Worm (Caenorhabditis elegans) whole organism, L3 larva: ENCODE data around the gene H01G02.1.

Experiments
- R02D3.7 ChIP-seq: fragments of 150-350 bp; optimal IDR thresholded peaks from 2 replicates; lab custom pipeline; 2014; ENCODE audit warnings: missing biosample characterization, missing genetic modification characterization
- ceh-16 ChIP-seq: sonication (generic microtip); optimal IDR thresholded peaks from 2 replicates; lab custom pipeline; 2017; ENCODE audit warnings: missing biosample characterization, missing genetic modification characterization
- ceh-28 ChIP-seq: fragments of 150-350 bp; optimal IDR thresholded peaks from 2 replicates; lab custom pipeline; 2014; ENCODE audit warnings: missing biosample characterization, missing genetic modification reagents, missing genetic modification characterization
- ceh-82 ChIP-seq: fragments of 150-350 bp; optimal IDR thresholded peaks from 2 replicates; lab custom pipeline; 2014; ENCODE audit warnings: missing biosample characterization, missing genetic modification characterization
- daf-12 ChIP-seq: fragments of 150-350 bp; optimal IDR thresholded peaks from 2 replicates; lab custom pipeline; 2014; ENCODE audit warnings: missing biosample characterization, missing genetic modification reagents, missing genetic modification characterization
- egl-27 ChIP-seq: sonication (generic microtip); optimal IDR thresholded peaks from 4 replicates; lab custom pipeline; 2017; ENCODE audit warnings: missing biosample characterization, missing genetic modification reagents, missing genetic modification characterization
- egl-5 ChIP-seq: fragments of 150-350 bp; optimal IDR thresholded peaks from 2 replicates; lab custom pipeline; 2017; ENCODE audit warnings: missing biosample characterization, missing genetic modification reagents, missing genetic modification characterization, inconsistent platforms
- elt-1 ChIP-seq: fragments of 150-350 bp; optimal IDR thresholded peaks from 2 replicates; lab custom pipeline; 2014; ENCODE audit warnings: missing biosample characterization, missing genetic modification characterization
- elt-2 ChIP-seq: sonication (generic microtip); optimal IDR thresholded peaks from 2 replicates; lab custom pipeline; 2016; ENCODE audit warnings: missing genetic modification reagents, mild to moderate bottlenecking, missing genetic modification characterization, missing compliant biosample characterization
- elt-3 ChIP-seq, 3 experiments: fragments of 150-350 bp in 1 of 3; sonication (generic microtip) in 2 of 3; optimal IDR thresholded peaks; 2 replicates in 2 of 3; 4 replicates in 1 of 3; lab custom pipeline; 2014 to 2017; ENCODE audit warnings: missing biosample characterization in 3 of 3, missing genetic modification characterization in 3 of 3
- fkh-10 ChIP-seq: sonication (generic microtip); optimal IDR thresholded peaks from 2 replicates; lab custom pipeline; 2017; ENCODE audit warnings: missing biosample characterization, missing genetic modification reagents, missing genetic modification characterization
- fkh-2 ChIP-seq: fragments of 150-350 bp; optimal IDR thresholded peaks from 2 replicates; lab custom pipeline; 2014; ENCODE audit warnings: missing biosample characterization, missing genetic modification reagents, missing genetic modification characterization
- fos-1 ChIP-seq: fragments of 150-350 bp; optimal IDR thresholded peaks from 2 replicates; lab custom pipeline; 2014; ENCODE audit warnings: missing biosample characterization, missing genetic modification characterization
- hmg-11 ChIP-seq: sonication (generic microtip); optimal IDR thresholded peaks from 2 replicates; lab custom pipeline; 2016; ENCODE audit warnings: missing genetic modification characterization, missing compliant biosample characterization
- jun-1 ChIP-seq: fragments of 150-350 bp; optimal IDR thresholded peaks from 2 replicates; lab custom pipeline; 2014; ENCODE audit warnings: missing biosample characterization, missing genetic modification reagents, missing genetic modification characterization
- lin-15B ChIP-seq: fragments of 150-350 bp; optimal IDR thresholded peaks from 2 replicates; lab custom pipeline; 2014; ENCODE audit warnings: missing biosample characterization, missing genetic modification characterization
- lin-39 ChIP-seq: fragments of 150-350 bp; optimal IDR thresholded peaks from 2 replicates; lab custom pipeline; 2018; ENCODE audit warnings: missing biosample characterization, missing genetic modification reagents, missing genetic modification characterization
- mdl-1 ChIP-seq: fragments of 150-350 bp; optimal IDR thresholded peaks from 2 replicates; lab custom pipeline; 2014; ENCODE audit warnings: missing biosample characterization, missing genetic modification characterization
- mml-1 ChIP-seq: fragments of 150-350 bp; sonication (generic microtip); optimal IDR thresholded peaks from 3 replicates; lab custom pipeline; 2014; ENCODE audit warnings: missing biosample characterization, missing genetic modification characterization
- nfya-1 ChIP-seq: sonication (generic microtip); optimal IDR thresholded peaks from 2 replicates; lab custom pipeline; 2017; ENCODE audit warnings: missing genetic modification characterization, mild to moderate bottlenecking, missing compliant biosample characterization, antibody characterized with exemption, moderate library complexity; ENCODE audit not compliant: insufficient read depth
- nhr-23 ChIP-seq: fragments of 150-350 bp; optimal IDR thresholded peaks from 2 replicates; lab custom pipeline; 2014; ENCODE audit warnings: missing biosample characterization, missing genetic modification reagents, missing genetic modification characterization
- nhr-43 ChIP-seq: sonication (generic microtip); optimal IDR thresholded peaks from 2 replicates; lab custom pipeline; 2016; ENCODE audit warnings: mild to moderate bottlenecking, missing genetic modification characterization, missing compliant biosample characterization; ENCODE audit not compliant: poor library complexity, severe bottlenecking
- nhr-67 ChIP-seq: fragments of 150-350 bp; optimal IDR thresholded peaks from 2 replicates; lab custom pipeline; 2014; ENCODE audit warnings: missing biosample characterization, missing genetic modification characterization
- pha-4 ChIP-seq: fragments of 150-350 bp; optimal IDR thresholded peaks from 2 replicates; lab custom pipeline; 2014; ENCODE audit warnings: missing biosample characterization, missing genetic modification reagents, missing genetic modification characterization
- sea-2 ChIP-seq: fragments of 150-350 bp; sonication (generic microtip); optimal IDR thresholded peaks from 4 replicates; lab custom pipeline; 2014; ENCODE audit warnings: missing biosample characterization, missing genetic modification reagents, missing genetic modification characterization
- snpc-4 ChIP-seq: fragments of 150-350 bp; optimal IDR thresholded peaks from 2 replicates; lab custom pipeline; 2014; ENCODE audit warnings: missing biosample characterization, missing genetic modification characterization
- tbx-2 ChIP-seq: sonication (generic microtip); optimal IDR thresholded peaks from 2 replicates; lab custom pipeline; 2016; ENCODE audit warnings: mild to moderate bottlenecking, missing genetic modification characterization, missing compliant biosample characterization
- unc-39 ChIP-seq: sonication (generic microtip); optimal IDR thresholded peaks from 4 replicates; lab custom pipeline; 2017; ENCODE audit warnings: missing biosample characterization, missing genetic modification characterization
- unc-62 ChIP-seq: fragments of 150-350 bp; sonication (generic microtip); optimal IDR thresholded peaks from 4 replicates; lab custom pipeline; 2014; ENCODE audit warnings: missing biosample characterization, missing genetic modification reagents, missing genetic modification characterization
- zag-1 ChIP-seq: fragments of 150-350 bp; optimal IDR thresholded peaks from 2 replicates; lab custom pipeline; 2014; ENCODE audit warnings: missing biosample characterization, missing genetic modification characterization
- ztf-11 ChIP-seq: fragments of 150-350 bp; optimal IDR thresholded peaks from 2 replicates; lab custom pipeline; 2014; ENCODE audit warnings: missing biosample characterization, missing genetic modification characterization
- ztf-4 ChIP-seq: fragments of 150-350 bp; optimal IDR thresholded peaks from 2 replicates; lab custom pipeline; 2014; ENCODE audit warnings: missing biosample characterization, missing genetic modification characterization

The H01G02.1 gene

ce11 chrIV:11793170-11793569, 10.8 kb downstream of the H01G02.1 start:
- TF ChIP-seq snpc-4 (tag; lab: Kevin White, UChicago) (no peak), daf-12 (tag; lab: Kevin White, UChicago) (no peak), nfya-1 (peak; percentile 76), elt-3 (tag; optimal IDR thresholded peaks at IDR 0.05; lab: Kevin White, UChicago) (no peak), jun-1 (tag; lab: Kevin White, UChicago) (no peak), lin-39 (tag; lab: Kevin White, UChicago) (peak; percentile 67), tbx-2 (tag; lab: Kevin White, UChicago) (no peak), egl-5 (tag; lab: Kevin White, UChicago) (no peak), lin-15B (tag; lab: Kevin White, UChicago) (no peak), fkh-2 (no peak), fkh-10 (peak; percentile 32), ceh-82 (tag; lab: Kevin White, UChicago) (no peak), zag-1 (no peak), R02D3.7 (tag; lab: Kevin White, UChicago) (no peak), unc-62 (GFP tag; lab: Kevin White, UChicago) (no peak), hmg-11 (tag; lab: Kevin White, UChicago) (peak; percentile 16), nhr-23 (no peak), ztf-4 (tag; lab: Kevin White, UChicago) (no peak)

DNA sequence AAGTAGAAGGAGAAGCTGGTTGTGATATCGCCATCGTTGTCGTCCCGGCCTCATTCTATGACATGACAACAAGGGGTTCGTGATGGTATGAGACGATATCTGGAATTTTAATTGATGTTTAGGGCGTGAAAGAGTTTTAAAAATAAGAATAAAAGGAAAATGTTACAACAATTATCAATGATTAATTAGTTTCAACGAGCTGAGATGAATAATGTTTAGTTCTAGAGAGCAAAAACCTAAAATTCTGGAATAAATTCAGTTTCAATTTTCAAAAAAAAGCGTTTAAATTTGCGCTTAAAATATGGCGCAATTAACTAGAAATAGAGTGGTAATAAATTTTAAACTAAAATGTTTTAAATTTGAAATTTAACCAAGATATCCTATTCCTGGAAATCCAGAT, 11.5 kb downstream of the H01G02.1 start, which contains the start of gene H01G02.3:
H01G02.3 (minus strand) TSS at position 101 of the 400 bp plus-strand sequence.
- no peak for TF ChIP-seq mdl-1 (tag; lab: Kevin White, UChicago)
- TF ChIP-seq nhr-67 (tag; lab: Kevin White, UChicago) = no peak
- TF ChIP-seq elt-2 (tag; lab: Kevin White, UChicago) = no peak
- TF ChIP-seq lin-39 (tag; lab: Kevin White, UChicago) = no peak
- no peak for TF ChIP-seq fkh-2
- TF ChIP-seq daf-12 (tag; lab: Kevin White, UChicago) = no peak
- TF ChIP-seq nfya-1 = no peak
- no peak for TF ChIP-seq nhr-43 (tag; lab: Kevin White, UChicago)
- TF ChIP-seq sea-2 (GFP tag; lab: Kevin White, UChicago) = no peak
- no peak for TF ChIP-seq ceh-28 (tag; lab: Kevin White, UChicago)
- TF ChIP-seq unc-62 (GFP tag; lab: Kevin White, UChicago) = no peak
- TF ChIP-seq nhr-23 = no peak

- TF ChIP-seq fkh-10 = peak; percentile 84
- peak; percentile 40 for TF ChIP-seq nfya-1
- no peak for TF ChIP-seq fkh-2
- no peak for TF ChIP-seq nhr-23
- TF ChIP-seq hmg-11 (tag; lab: Kevin White, UChicago) = no peak
- peak; percentile 1 for TF ChIP-seq snpc-4 (tag; lab: Kevin White, UChicago)
- TF ChIP-seq nhr-43 (tag; lab: Kevin White, UChicago) = no peak
Observed at ce11 chrIV:11788383-11788963, 15.5 kb downstream of the H01G02.1 start.

DNA sequence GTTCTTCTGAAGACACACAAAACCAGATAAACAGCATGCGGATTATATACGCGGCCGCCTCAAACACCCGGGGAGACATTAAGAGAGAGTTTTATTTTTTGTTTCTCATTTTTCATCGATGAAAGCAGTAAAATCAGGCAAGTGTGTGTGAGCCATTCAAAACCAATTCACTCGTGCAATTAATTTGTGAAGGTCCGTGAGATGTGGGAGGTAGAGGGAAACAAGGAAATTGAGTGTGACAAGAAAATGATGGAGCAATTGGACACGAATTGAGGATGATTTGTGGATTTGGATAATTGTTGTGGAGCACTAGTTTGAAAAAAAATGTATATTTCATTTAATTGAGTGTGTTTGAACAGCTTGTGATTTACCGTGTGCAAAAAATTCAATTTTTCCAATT, 16.2 kb downstream of the H01G02.1 start:
- TF ChIP-seq egl-27 (tag; lab: Kevin White, UChicago) = no peak
- TF ChIP-seq egl-5 (tag; lab: Kevin White, UChicago) = peak; percentile 81

DNA sequence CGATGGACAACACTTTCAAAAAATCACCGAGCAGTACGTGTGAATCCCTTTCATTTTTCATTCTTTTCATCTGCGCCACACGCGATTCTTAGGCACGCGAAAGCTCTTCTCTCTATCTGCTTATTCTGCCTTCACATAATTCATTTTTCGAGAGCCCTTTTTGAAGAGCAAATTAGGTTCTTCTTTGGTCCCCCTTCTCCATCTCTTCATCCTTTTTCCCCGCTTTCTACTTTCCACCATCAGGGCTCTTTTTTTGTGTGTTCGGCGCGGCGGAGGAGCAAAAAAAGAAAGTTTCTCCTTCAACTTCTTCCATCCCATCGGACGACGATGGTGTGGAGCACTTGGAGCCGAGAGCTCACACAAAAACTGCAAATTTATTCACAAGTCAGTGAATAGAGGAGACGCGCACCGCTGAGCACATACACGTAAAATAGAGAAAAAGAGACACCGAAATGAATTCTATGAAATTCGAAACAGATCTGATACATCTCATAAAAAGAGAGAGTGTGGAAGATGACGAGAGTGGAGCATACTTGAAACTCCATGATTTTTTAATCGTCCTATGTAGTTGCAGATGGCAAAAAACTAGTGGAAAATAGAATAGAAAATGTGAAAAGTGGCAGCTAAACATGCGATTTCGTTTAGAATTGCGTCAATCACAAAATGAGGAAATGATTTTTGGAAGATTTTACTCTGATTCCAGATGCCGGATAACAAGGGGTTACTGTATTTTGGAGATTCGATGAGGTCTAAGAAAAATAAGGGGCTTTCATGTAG, 18.7 kb downstream of the H01G02.1 start:
- TF ChIP-seq unc-62 (GFP tag; lab: Kevin White, UChicago) (no peak), elt-2 (tag; lab: Kevin White, UChicago) (no peak), hmg-11 (tag; lab: Kevin White, UChicago) (no peak), nfya-1 (peak; percentile 2), mdl-1 (tag; lab: Kevin White, UChicago) (no peak), unc-39 (tag; lab: Kevin White, UChicago) (no peak), ztf-11 (tag; lab: Kevin White, UChicago) (no peak), fkh-10 (peak; percentile 63)

- TF ChIP-seq ceh-16 = no peak
- TF ChIP-seq mml-1 = no peak
- no peak for TF ChIP-seq fos-1 (tag; lab: Kevin White, UChicago)
- no peak for TF ChIP-seq nhr-23
- no peak for TF ChIP-seq pha-4 (tag; lab: Kevin White, UChicago)
- TF ChIP-seq elt-1 (tag; lab: Kevin White, UChicago) = no peak
- TF ChIP-seq unc-62 (GFP tag; lab: Kevin White, UChicago) = no peak
- no peak for TF ChIP-seq zag-1
- TF ChIP-seq egl-27 (tag; lab: Kevin White, UChicago) = no peak
Observed at ce11 chrIV:11782846-11783245, 21.1 kb downstream of the H01G02.1 start.
